Fruit fly (Drosophila melanogaster) whole organism, embryonic: ENCODE results near the gene Rbbp5.

Experiments used
- Atf3 ChIP-seq: fragments of 200-800 bp; sonication (Bioruptor generic); optimal IDR thresholded peaks from 3 replicates; lab custom pipeline; 2016; ENCODE audit warnings: missing biosample characterization, missing genetic modification characterization
- CG10959 ChIP-seq: fragments of 200-800 bp; sonication (Bioruptor generic); IDR thresholded peaks from 2 replicates; pipeline ENCODE4 v1.3.6; 2022; ENCODE audit warnings: missing biosample characterization, missing genetic modification characterization
- CG10979 ChIP-seq: fragments of 200-800 bp; sonication (Bioruptor generic); optimal IDR thresholded peaks from 2 replicates; lab custom pipeline; 2018; ENCODE audit warnings: missing biosample characterization, mild to moderate bottlenecking, missing genetic modification characterization, moderate library complexity
- CG11093 ChIP-seq: fragments of 200-800 bp; sonication (Bioruptor generic); IDR thresholded peaks from 3 replicates; pipeline ENCODE4 v1.3.6; 2022; ENCODE audit warnings: missing biosample characterization, missing genetic modification characterization
- CG11456 ChIP-seq: fragments of 200-800 bp; sonication (Bioruptor generic); IDR thresholded peaks from 3 replicates; pipeline ENCODE4 v1.3.6; 2022; ENCODE audit warnings: missing biosample characterization, missing genetic modification characterization
- CG11695 ChIP-seq: fragments of 200-800 bp; sonication (Bioruptor generic); IDR thresholded peaks from 3 replicates; pipeline ENCODE4 v1.3.6; 2022; ENCODE audit warnings: missing biosample characterization, missing genetic modification characterization
- CG12071 ChIP-seq: fragments of 200-800 bp; sonication (Bioruptor generic); optimal IDR thresholded peaks from 3 replicates; lab custom pipeline; 2018; ENCODE audit warnings: missing biosample characterization, mild to moderate bottlenecking, missing genetic modification characterization
- CG12299 ChIP-seq: fragments of 200-800 bp; sonication (Bioruptor generic); optimal IDR thresholded peaks from 2 replicates; lab custom pipeline; 2018; ENCODE audit warnings: missing biosample characterization, mild to moderate bottlenecking, missing genetic modification characterization
- CG12659 ChIP-seq: fragments of 200-800 bp; sonication (Bioruptor generic); optimal IDR thresholded peaks from 3 replicates; lab custom pipeline; 2017; ENCODE audit warnings: mild to moderate bottlenecking, missing biosample characterization, missing genetic modification reagents, missing genetic modification characterization
- CG17829 ChIP-seq: fragments of 200-800 bp; optimal IDR thresholded peaks from 2 replicates; lab custom pipeline; 2019; ENCODE audit warnings: missing biosample characterization, mild to moderate bottlenecking, missing genetic modification characterization, moderate library complexity
- CG4730 ChIP-seq: fragments of 200-800 bp; sonication (Bioruptor generic); IDR thresholded peaks from 2 replicates; pipeline ENCODE4 v1.3.6; 2022; ENCODE audit warnings: missing biosample characterization, missing genetic modification characterization
- CG6791 ChIP-seq: fragments of 200-800 bp; sonication (Bioruptor generic); IDR thresholded peaks from 3 replicates; pipeline ENCODE4 v1.3.6; 2022; ENCODE audit warnings: missing biosample characterization, missing genetic modification characterization; ENCODE audit not compliant: partially characterized antibody
- CG7745 ChIP-seq: fragments of 200-800 bp; sonication (Bioruptor generic); optimal IDR thresholded peaks from 2 replicates; lab custom pipeline; 2018; ENCODE audit warnings: missing biosample characterization, mild to moderate bottlenecking, missing genetic modification characterization, moderate library complexity
- CG7786 ChIP-seq: fragments of 200-800 bp; sonication (Bioruptor generic); optimal IDR thresholded peaks from 2 replicates; lab custom pipeline; 2016; ENCODE audit warnings: missing biosample characterization, missing genetic modification characterization
- CG8290 ChIP-seq, 3 experiments: fragments of 200-800 bp; sonication (Bioruptor generic); optimal IDR thresholded peaks; 2 replicates each; lab custom pipeline; 2016 to 2019; ENCODE audit warnings: missing biosample characterization in 3 of 3, missing genetic modification characterization in 3 of 3, mild to moderate bottlenecking in 2 of 3, moderate library complexity in 1 of 3
- Chrac-16 ChIP-seq: fragments of 200-800 bp; sonication (Bioruptor generic); optimal IDR thresholded peaks from 3 replicates; lab custom pipeline; 2016; ENCODE audit warnings: missing biosample characterization, missing genetic modification characterization
- CkIIα-i1 ChIP-seq: fragments of 200-800 bp; sonication (Bioruptor generic); IDR thresholded peaks from 2 replicates; pipeline ENCODE4 v1.3.6; 2022; ENCODE audit warnings: missing biosample characterization, missing genetic modification characterization
- Doc2 ChIP-seq: fragments of 200-800 bp; sonication (Bioruptor generic); IDR thresholded peaks from 2 replicates; pipeline ENCODE4 v1.3.6; 2022; ENCODE audit warnings: missing biosample characterization, missing genetic modification characterization
- Doc3 ChIP-seq: fragments of 200-800 bp; sonication (Bioruptor generic); IDR thresholded peaks from 3 replicates; pipeline ENCODE4 v1.3.6; 2022; ENCODE audit warnings: missing biosample characterization, missing genetic modification characterization; ENCODE audit not compliant: partially characterized antibody
- ERR ChIP-seq: fragments of 200-800 bp; sonication (Bioruptor generic); optimal IDR thresholded peaks from 2 replicates; lab custom pipeline; 2016; ENCODE audit warnings: missing biosample characterization, missing genetic modification characterization
- Ets97D ChIP-seq: fragments of 200-800 bp; sonication (Bioruptor generic); optimal IDR thresholded peaks from 3 replicates; lab custom pipeline; 2016; ENCODE audit warnings: missing biosample characterization, missing genetic modification characterization
- Gsc ChIP-seq: fragments of 200-800 bp; sonication (Bioruptor generic); IDR thresholded peaks from 2 replicates; pipeline ENCODE4 v1.3.6; 2022; ENCODE audit warnings: missing biosample characterization, missing genetic modification characterization
- H2.0 ChIP-seq: fragments of 200-800 bp; sonication (Bioruptor generic); IDR thresholded peaks from 2 replicates; pipeline ENCODE4 v1.3.6; 2022; ENCODE audit warnings: missing biosample characterization, missing genetic modification characterization
- NK7.1 ChIP-seq: fragments of 200-800 bp; sonication (Bioruptor generic); optimal IDR thresholded peaks from 3 replicates; lab custom pipeline; 2016; ENCODE audit warnings: missing biosample characterization, missing genetic modification characterization
- Oli ChIP-seq: fragments of 200-800 bp; sonication (Bioruptor generic); optimal IDR thresholded peaks from 2 replicates; lab custom pipeline; 2018; ENCODE audit warnings: missing biosample characterization, mild to moderate bottlenecking, missing genetic modification characterization, moderate library complexity
- Rfx ChIP-seq: fragments of 200-800 bp; sonication (Bioruptor generic); IDR thresholded peaks from 2 replicates; pipeline ENCODE4 v1.3.6; 2022; ENCODE audit warnings: missing biosample characterization, missing genetic modification characterization
- Sry-β ChIP-seq: fragments of 200-800 bp; sonication (Bioruptor generic); optimal IDR thresholded peaks from 2 replicates; lab custom pipeline; 2018; ENCODE audit warnings: missing biosample characterization, mild to moderate bottlenecking, missing genetic modification characterization, moderate library complexity
- Ssrp ChIP-seq: fragments of 200-800 bp; sonication (Bioruptor generic); optimal IDR thresholded peaks from 2 replicates; lab custom pipeline; 2018; ENCODE audit warnings: missing biosample characterization, mild to moderate bottlenecking, missing genetic modification characterization, moderate library complexity
- TFAM ChIP-seq: fragments of 200-800 bp; sonication (Bioruptor generic); optimal IDR thresholded peaks from 2 replicates; lab custom pipeline; 2017; ENCODE audit warnings: missing biosample characterization, missing genetic modification characterization, inconsistent platforms
- btn ChIP-seq: fragments of 200-800 bp; sonication (Bioruptor generic); optimal IDR thresholded peaks from 2 replicates; lab custom pipeline; 2016; ENCODE audit warnings: missing biosample characterization, missing genetic modification characterization
- dan ChIP-seq: fragments of 200-800 bp; sonication (Bioruptor generic); IDR thresholded peaks from 2 replicates; pipeline ENCODE4 v1.3.6; 2022; ENCODE audit warnings: missing biosample characterization, missing genetic modification characterization
- eve ChIP-seq, 2 experiments: fragments of >200 bp; optimal IDR thresholded peaks; 2 replicates each; lab custom pipeline; 2017; ENCODE audit warnings: missing biosample characterization in 2 of 2, missing genetic modification characterization in 2 of 2
- eyg ChIP-seq: fragments of 200-800 bp; sonication (Bioruptor generic); optimal IDR thresholded peaks from 3 replicates; lab custom pipeline; 2016; ENCODE audit warnings: missing biosample characterization, missing genetic modification characterization
- fd64A ChIP-seq: fragments of 200-800 bp; sonication (Bioruptor generic); optimal IDR thresholded peaks from 3 replicates; lab custom pipeline; 2018; ENCODE audit warnings: missing biosample characterization, mild to moderate bottlenecking, missing genetic modification characterization
- gro ChIP-seq: fragments of 200-800 bp; sonication (Bioruptor generic); optimal IDR thresholded peaks from 2 replicates; lab custom pipeline; 2016; ENCODE audit warnings: missing biosample characterization, missing genetic modification characterization
- lilli ChIP-seq: fragments of 200-800 bp; sonication (Bioruptor generic); optimal IDR thresholded peaks from 3 replicates; lab custom pipeline; 2016; ENCODE audit warnings: missing biosample characterization, missing genetic modification characterization
- mld ChIP-seq: fragments of 200-800 bp; sonication (Bioruptor generic); IDR thresholded peaks from 3 replicates; pipeline ENCODE4 v1.3.6; 2022; ENCODE audit warnings: missing biosample characterization, missing genetic modification characterization; ENCODE audit not compliant: partially characterized antibody
- nau ChIP-seq: fragments of 200-800 bp; sonication (Bioruptor generic); optimal IDR thresholded peaks from 3 replicates; lab custom pipeline; 2017; ENCODE audit warnings: missing biosample characterization, mild to moderate bottlenecking, missing genetic modification characterization, missing genetic modification reagents
- nerfin-1 ChIP-seq: fragments of 200-800 bp; sonication (Bioruptor generic); optimal IDR thresholded peaks from 3 replicates; lab custom pipeline; 2019; ENCODE audit warnings: missing biosample characterization, mild to moderate bottlenecking, missing genetic modification characterization, moderate library complexity
- otp ChIP-seq: fragments of 200-800 bp; sonication (Bioruptor generic); IDR thresholded peaks from 3 replicates; pipeline ENCODE4, ENCODE4 v1.3.6; 2022; ENCODE audit warnings: missing biosample characterization, missing genetic modification characterization
- prd ChIP-seq, 3 experiments: fragments of >200 bp in 2 of 3; fragments of 200-800 bp in 1 of 3; sonication (Bioruptor generic) in 1 of 3; optimal IDR thresholded peaks in 2 of 3; IDR thresholded peaks in 1 of 3; 2 replicates in 2 of 3; 3 replicates in 1 of 3; pipeline versions ENCODE4 v1.3.6 to Lab custom; 2017 to 2022; ENCODE audit warnings: missing biosample characterization in 1 of 3, missing genetic modification characterization in 1 of 3
- ro ChIP-seq: fragments of 200-800 bp; sonication (Bioruptor generic); IDR thresholded peaks from 2 replicates; pipeline ENCODE4 v1.3.6; 2022; ENCODE audit warnings: missing biosample characterization, missing genetic modification characterization
- shn ChIP-seq: fragments of 200-800 bp; sonication (Bioruptor generic); optimal IDR thresholded peaks from 3 replicates; lab custom pipeline; 2016; ENCODE audit warnings: missing biosample characterization, missing genetic modification characterization
- sima ChIP-seq: fragments of 200-800 bp; sonication (Bioruptor generic); optimal IDR thresholded peaks from 2 replicates; lab custom pipeline; 2016; ENCODE audit warnings: missing biosample characterization, missing genetic modification characterization
- ssp ChIP-seq: fragments of 200-800 bp; sonication (Bioruptor generic); IDR thresholded peaks from 2 replicates; pipeline ENCODE4 v1.3.6; 2022; ENCODE audit warnings: missing biosample characterization, missing genetic modification characterization
- tap ChIP-seq: fragments of 200-800 bp; optimal IDR thresholded peaks from 3 replicates; lab custom pipeline; 2019; ENCODE audit warnings: missing biosample characterization, mild to moderate bottlenecking, missing genetic modification characterization, moderate library complexity
- tgo ChIP-seq: fragments of 200-800 bp; sonication (Bioruptor generic); IDR thresholded peaks from 3 replicates; pipeline ENCODE4 v1.3.6; 2022; ENCODE audit warnings: missing biosample characterization, missing genetic modification characterization
- tio ChIP-seq: fragments of 200-800 bp; sonication (Bioruptor generic); optimal IDR thresholded peaks from 2 replicates; lab custom pipeline; 2017; ENCODE audit warnings: missing biosample characterization, missing genetic modification characterization, inconsistent platforms
- twi ChIP-seq: fragments of 200-800 bp; optimal IDR thresholded peaks from 2 replicates; lab custom pipeline; 2019; ENCODE audit warnings: missing biosample characterization, mild to moderate bottlenecking, missing genetic modification characterization, moderate library complexity
- unpg ChIP-seq: fragments of 200-800 bp; sonication (Bioruptor generic); optimal IDR thresholded peaks from 3 replicates; lab custom pipeline; 2018; ENCODE audit warnings: missing biosample characterization, mild to moderate bottlenecking, missing genetic modification characterization, moderate library complexity

The Rbbp5 gene

dm6 chr3L:20395257-20395909 is 47.6 kb upstream of the Rbbp5 start (continued):
- TF ChIP-seq ro (no peak), tap (tag; lab: Kevin White, UChicago) (no peak), CG11456 (no peak; the same call in 2 of the 3 replicates), prd (optimal IDR thresholded peaks at IDR 0.05; lab: Kevin White, UChicago) (no peak), prd (GFP tag; IDR thresholded peaks at IDR 0.05; lab: Robert Waterston, UW) (peak; percentile 51), CG7786 (GFP tag; lab: Kevin White, UChicago) (peak; percentile 45), tio (GFP tag; lab: Kevin White, UChicago) (peak; percentile 24), Doc3 (GFP tag; lab: Robert Waterston, UW) (no peak), twi (tag; lab: Kevin White, UChicago) (no peak), H2.0 (GFP tag; lab: Robert Waterston, UW) (no peak), CG12659 (GFP tag; lab: Kevin White, UChicago) (peak; percentile 57), Oli (peak; percentile 48), Rfx (peak; percentile 75), CG7745 (tag; lab: Kevin White, UChicago) (no peak), otp (GFP tag; lab: Robert Waterston, UW) (0 out of 3 replicates have a peak, but pooled peaks have one; percentile 26), Ssrp (tag; lab: Kevin White, UChicago) (no peak), mld (no peak), CG4730 (GFP tag; lab: Robert Waterston, UW) (no peak), Doc2 (GFP tag; lab: Robert Waterston, UW) (no peak), Gsc (no peak), btn (GFP tag; lab: Kevin White, UChicago) (no peak), Atf3 (GFP tag; lab: Kevin White, UChicago) (no peak), nau (GFP tag; lab: Kevin White, UChicago) (no peak), lilli (GFP tag; lab: Kevin White, UChicago) (peak; percentile 80), dan (GFP tag; lab: Robert Waterston, UW) (no peak), shn (GFP tag; lab: Kevin White, UChicago) (peak; percentile 29), sima (GFP tag; lab: Kevin White, UChicago) (no peak), ERR (GFP tag; lab: Kevin White, UChicago) (no peak), TFAM (no peak), CG6791 (no peak), Ets97D (GFP tag; lab: Kevin White, UChicago) (peak; percentile 11), fd64A (no peak), eve (GFP tag; optimal IDR thresholded peaks at IDR 0.05; lab: Kevin White, UChicago) (no peak), Chrac-16 (peak; percentile 37), eyg (GFP tag; lab: Kevin White, UChicago) (peak; percentile 34), CG11093 (GFP tag; lab: Robert Waterston, UW) (no peak), unpg (GFP tag; lab: Kevin White, UChicago) (peak; percentile 26), CG8290 (GFP tag; optimal IDR thresholded peaks at IDR 0.05; lab: Kevin White, UChicago) (no peak), CG8290 (tag; optimal IDR thresholded peaks at IDR 0.05; lab: Kevin White, UChicago) (peak in 1 of 2 experiments; percentile 76), Sry-β (GFP tag; lab: Kevin White, UChicago) (no peak), CG17829 (no peak), NK7.1 (no peak), CG12071 (GFP tag; lab: Kevin White, UChicago) (peak; percentile 36), tgo (no peak; the same call in 2 of the 3 replicates), CG12299 (no peak), nerfin-1 (tag; lab: Kevin White, UChicago) (no peak), CG10959 (no peak), ssp (no peak), CG10979 (tag; lab: Kevin White, UChicago) (no peak), CkIIα-i1 (GFP tag; lab: Robert Waterston, UW) (no peak), CG11695 (GFP tag; lab: Robert Waterston, UW) (peak; percentile 46; the same call in 1 of the 3 replicates), gro (GFP tag; lab: Kevin White, UChicago) (peak; percentile 23)
